Worm (Caenorhabditis elegans) whole organism, midembryonic: ENCODE data around the gene rgs-1.

Experiments
- cog-1 ChIP-seq: sonication (generic microtip); optimal IDR thresholded peaks from 2 replicates; lab custom pipeline; 2016; ENCODE audit warnings: missing genetic modification characterization, missing compliant biosample characterization
- flt-1 ChIP-seq: fragments of 200-800 bp; sonication (Bioruptor generic); IDR thresholded peaks from 2 replicates; pipeline ENCODE4 v1.3.6; 2022; ENCODE audit warnings: missing genetic modification characterization, missing compliant biosample characterization
- klf-2 ChIP-seq: fragments of 200-800 bp; sonication (Bioruptor generic); conservative IDR thresholded peaks from 2 replicates; pipeline ENCODE4 v1.3.6; 2022; ENCODE audit warnings: missing genetic modification reagents, missing genetic modification characterization, missing compliant biosample characterization
- med-1 ChIP-seq: sonication (generic microtip); optimal IDR thresholded peaks from 2 replicates; lab custom pipeline; 2017; ENCODE audit warnings: missing genetic modification characterization, mild to moderate bottlenecking, missing compliant biosample characterization, antibody characterized with exemption, missing genetic modification reagents; ENCODE audit not compliant: insufficient read depth
- ref-1 ChIP-seq: fragments of 200-800 bp; sonication (Bioruptor generic); conservative IDR thresholded peaks from 2 replicates; pipeline ENCODE4 v1.3.6; 2022; ENCODE audit warnings: missing genetic modification reagents, missing genetic modification characterization, missing compliant biosample characterization
- ztf-23 ChIP-seq: fragments of 200-800 bp; sonication (Bioruptor generic); IDR thresholded peaks from 2 replicates; pipeline ENCODE4 v1.3.6; 2022; ENCODE audit warnings: missing genetic modification reagents, missing genetic modification characterization, missing compliant biosample characterization

- no peak for TF ChIP-seq ztf-23 (GFP tag; lab: Robert Waterston, UW)
- TF ChIP-seq flt-1 (GFP tag; lab: Robert Waterston, UW), result no peak
- TF ChIP-seq cog-1 (tag; lab: Kevin White, UChicago), result no peak
- TF ChIP-seq med-1 (GFP tag; lab: Kevin White, UChicago), result no peak
- no peak for TF ChIP-seq ref-1 (GFP tag; lab: Robert Waterston, UW)
- no peak for TF ChIP-seq klf-2
These were observed 11.6 kb upstream of the rgs-1 start, which contains the start of gene ins-23 for ce11 chrIII:10027947-10028346.
